Fruit fly (Drosophila melanogaster) whole organism, embryonic: ENCODE results near the gene CG9737.

ENCODE experiments used
- Abd-B ChIP-seq: fragments of 200-800 bp; sonication (Bioruptor generic); optimal IDR thresholded peaks from 2 replicates; lab custom pipeline; 2018; ENCODE audit warnings: missing biosample characterization, mild to moderate bottlenecking, missing genetic modification characterization, moderate library complexity
- Blimp-1 ChIP-seq: fragments of 200-800 bp; sonication (Bioruptor generic); optimal IDR thresholded peaks from 3 replicates; lab custom pipeline; 2018; ENCODE audit warnings: missing biosample characterization, missing genetic modification characterization, mild to moderate bottlenecking, moderate library complexity, missing genetic modification reagents
- C15 ChIP-seq: fragments of 200-800 bp; sonication (Bioruptor generic); IDR thresholded peaks from 3 replicates; pipeline ENCODE4 v1.3.6; 2022; ENCODE audit warnings: missing biosample characterization, missing genetic modification characterization
- CG10267 ChIP-seq: fragments of 200-800 bp; sonication (Bioruptor generic); optimal IDR thresholded peaks from 2 replicates; lab custom pipeline; 2018; ENCODE audit warnings: missing biosample characterization, mild to moderate bottlenecking, missing genetic modification characterization, moderate library complexity
- CG11247 ChIP-seq: fragments of 200-800 bp; sonication (Bioruptor generic); IDR thresholded peaks from 2 replicates; pipeline ENCODE4 v1.3.6; 2022; ENCODE audit warnings: missing biosample characterization, missing genetic modification characterization
- CG11695 ChIP-seq: fragments of 200-800 bp; sonication (Bioruptor generic); IDR thresholded peaks from 3 replicates; pipeline ENCODE4 v1.3.6; 2022; ENCODE audit warnings: missing biosample characterization, missing genetic modification characterization
- CG1233 ChIP-seq: fragments of 200-800 bp; sonication (Bioruptor generic); optimal IDR thresholded peaks from 4 replicates; lab custom pipeline; 2018; ENCODE audit warnings: missing biosample characterization, mild to moderate bottlenecking, missing genetic modification characterization
- CG13123 ChIP-seq: fragments of 200-800 bp; sonication (Bioruptor generic); optimal IDR thresholded peaks from 2 replicates; lab custom pipeline; 2016; ENCODE audit warnings: missing biosample characterization, missing genetic modification characterization
- CG13424 ChIP-seq: fragments of 200-800 bp; sonication (Bioruptor generic); optimal IDR thresholded peaks from 2 replicates; lab custom pipeline; 2019; ENCODE audit warnings: missing biosample characterization, mild to moderate bottlenecking, missing genetic modification characterization, moderate library complexity
- CG14710 ChIP-seq: fragments of 200-800 bp; sonication (Bioruptor generic); optimal IDR thresholded peaks from 3 replicates; lab custom pipeline; 2019; ENCODE audit warnings: missing biosample characterization, mild to moderate bottlenecking, missing genetic modification characterization, moderate library complexity
- CG17328 ChIP-seq: fragments of 200-800 bp; sonication (Bioruptor generic); IDR thresholded peaks from 2 replicates; pipeline ENCODE4 v1.3.6; 2022; ENCODE audit warnings: missing biosample characterization, missing genetic modification characterization
- CG17568 ChIP-seq: fragments of 200-800 bp; sonication (Bioruptor generic); optimal IDR thresholded peaks from 2 replicates; lab custom pipeline; 2018; ENCODE audit warnings: missing biosample characterization, mild to moderate bottlenecking, missing genetic modification characterization, moderate library complexity
- CG17829 ChIP-seq: fragments of 200-800 bp; optimal IDR thresholded peaks from 2 replicates; lab custom pipeline; 2019; ENCODE audit warnings: missing biosample characterization, mild to moderate bottlenecking, missing genetic modification characterization, moderate library complexity
- CG2202 ChIP-seq: fragments of 200-800 bp; sonication (Bioruptor generic); optimal IDR thresholded peaks from 2 replicates; lab custom pipeline; 2018; ENCODE audit warnings: missing biosample characterization, mild to moderate bottlenecking, missing genetic modification characterization
- CG2712 ChIP-seq: fragments of 200-800 bp; optimal IDR thresholded peaks from 3 replicates; lab custom pipeline; 2019; ENCODE audit warnings: missing biosample characterization, mild to moderate bottlenecking, missing genetic modification characterization, moderate library complexity
- CG31441 ChIP-seq: fragments of 200-800 bp; sonication (Bioruptor generic); IDR thresholded peaks from 2 replicates; pipeline ENCODE4 v1.3.6; 2022; ENCODE audit warnings: missing biosample characterization, missing genetic modification characterization
- CG3281 ChIP-seq: fragments of 200-800 bp; sonication (Bioruptor generic); optimal IDR thresholded peaks from 3 replicates; lab custom pipeline; 2017; ENCODE audit warnings: missing biosample characterization, mild to moderate bottlenecking, missing genetic modification characterization
- CG34376 ChIP-seq: fragments of 200-800 bp; sonication (Bioruptor generic); optimal IDR thresholded peaks from 2 replicates; lab custom pipeline; 2018; ENCODE audit warnings: missing biosample characterization, mild to moderate bottlenecking, missing genetic modification characterization
- CG4730 ChIP-seq: fragments of 200-800 bp; sonication (Bioruptor generic); IDR thresholded peaks from 2 replicates; pipeline ENCODE4 v1.3.6; 2022; ENCODE audit warnings: missing biosample characterization, missing genetic modification characterization
- CG7357 ChIP-seq: fragments of 200-800 bp; sonication (Bioruptor generic); IDR thresholded peaks from 3 replicates; pipeline ENCODE4 v1.3.6; 2022; ENCODE audit warnings: missing biosample characterization, missing genetic modification characterization
- CG8924 ChIP-seq: fragments of 200-800 bp; optimal IDR thresholded peaks from 3 replicates; lab custom pipeline; 2019; ENCODE audit warnings: missing biosample characterization, mild to moderate bottlenecking, missing genetic modification characterization, moderate library complexity
- CG9817 ChIP-seq: fragments of 200-800 bp; sonication (Bioruptor generic); optimal IDR thresholded peaks from 2 replicates; lab custom pipeline; 2018; ENCODE audit warnings: missing biosample characterization, mild to moderate bottlenecking, missing genetic modification characterization, moderate library complexity
- CrebB ChIP-seq: fragments of 200-800 bp; sonication (Bioruptor generic); optimal IDR thresholded peaks from 3 replicates; lab custom pipeline; 2018; ENCODE audit warnings: missing biosample characterization, mild to moderate bottlenecking, missing genetic modification characterization
- H15 ChIP-seq: fragments of 200-800 bp; sonication (Bioruptor generic); IDR thresholded peaks from 3 replicates; pipeline ENCODE4 v1.3.6; 2022; ENCODE audit warnings: missing biosample characterization, missing genetic modification characterization
- Lhr ChIP-seq: fragments of 200-800 bp; sonication (Bioruptor generic); optimal IDR thresholded peaks from 3 replicates; lab custom pipeline; 2017; ENCODE audit warnings: mild to moderate bottlenecking, missing biosample characterization, missing genetic modification reagents, missing genetic modification characterization
- Meics ChIP-seq: fragments of 200-800 bp; sonication (Bioruptor generic); optimal IDR thresholded peaks from 2 replicates; lab custom pipeline; 2017; ENCODE audit warnings: missing biosample characterization, mild to moderate bottlenecking, missing genetic modification characterization
- Mes4 ChIP-seq: fragments of 200-800 bp; sonication (Bioruptor generic); optimal IDR thresholded peaks from 2 replicates; lab custom pipeline; 2016; ENCODE audit warnings: missing biosample characterization, missing genetic modification characterization
- Neu2 ChIP-seq: fragments of 200-800 bp; sonication (Bioruptor generic); optimal IDR thresholded peaks from 3 replicates; lab custom pipeline; 2016; ENCODE audit warnings: missing biosample characterization, missing genetic modification characterization, borderline replicate concordance
- Sry-β ChIP-seq: fragments of 200-800 bp; sonication (Bioruptor generic); optimal IDR thresholded peaks from 2 replicates; lab custom pipeline; 2018; ENCODE audit warnings: missing biosample characterization, mild to moderate bottlenecking, missing genetic modification characterization, moderate library complexity
- Ssrp ChIP-seq: fragments of 200-800 bp; sonication (Bioruptor generic); optimal IDR thresholded peaks from 2 replicates; lab custom pipeline; 2018; ENCODE audit warnings: missing biosample characterization, mild to moderate bottlenecking, missing genetic modification characterization, moderate library complexity
- cad ChIP-seq: fragments of >200 bp; optimal IDR thresholded peaks from 2 replicates; lab custom pipeline; 2017; ENCODE audit warnings: missing biosample characterization, missing genetic modification characterization
- caup ChIP-seq: fragments of 200-800 bp; sonication (Bioruptor generic); optimal IDR thresholded peaks from 3 replicates; lab custom pipeline; 2017; ENCODE audit warnings: missing biosample characterization, mild to moderate bottlenecking, missing genetic modification characterization, moderate library complexity; ENCODE audit not compliant: severe bottlenecking
- ci ChIP-seq: fragments of 200-800 bp; sonication (Bioruptor generic); IDR thresholded peaks from 3 replicates; pipeline ENCODE4 v1.3.6; 2022; ENCODE audit warnings: missing biosample characterization, missing genetic modification characterization
- danr ChIP-seq: fragments of 200-800 bp; sonication (Bioruptor generic); IDR thresholded peaks from 2 replicates; pipeline ENCODE4 v1.3.6; 2022; ENCODE audit warnings: missing biosample characterization, missing genetic modification characterization
- dmrt99B ChIP-seq: fragments of 200-800 bp; sonication (Bioruptor generic); optimal IDR thresholded peaks from 2 replicates; lab custom pipeline; 2018; ENCODE audit warnings: missing biosample characterization, mild to moderate bottlenecking, missing genetic modification characterization, moderate library complexity
- esg ChIP-seq: fragments of 200-800 bp; sonication (Bioruptor generic); conservative IDR thresholded peaks from 2 replicates; pipeline ENCODE4 v1.3.6; 2022; ENCODE audit warnings: missing biosample characterization, missing genetic modification characterization
- eve ChIP-seq, 2 experiments: fragments of >200 bp; optimal IDR thresholded peaks; 2 replicates each; lab custom pipeline; 2017; ENCODE audit warnings: missing biosample characterization in 2 of 2, missing genetic modification characterization in 2 of 2
- ftz-f1 ChIP-seq: fragments of 200-800 bp; sonication (Bioruptor generic); optimal IDR thresholded peaks from 2 replicates; lab custom pipeline; 2016; ENCODE audit warnings: missing biosample characterization, missing genetic modification characterization
- ham ChIP-seq: fragments of 200-800 bp; sonication (Bioruptor generic); IDR thresholded peaks from 2 replicates; pipeline ENCODE4 v1.3.6; 2022; ENCODE audit warnings: missing biosample characterization, missing genetic modification characterization
- inv ChIP-seq: fragments of 200-800 bp; sonication (Bioruptor generic); IDR thresholded peaks from 2 replicates; pipeline ENCODE4 v1.3.6; 2022; ENCODE audit warnings: missing biosample characterization, missing genetic modification characterization; ENCODE audit not compliant: partially characterized antibody
- knrl ChIP-seq: fragments of 200-800 bp; sonication (Bioruptor generic); IDR thresholded peaks from 3 replicates; pipeline ENCODE4 v1.3.6; 2022; ENCODE audit warnings: missing biosample characterization, missing genetic modification characterization; ENCODE audit not compliant: partially characterized antibody
- nerfin-2 ChIP-seq: fragments of 200-800 bp; sonication (Bioruptor generic); IDR thresholded peaks from 2 replicates; pipeline ENCODE4 v1.3.6; 2022; ENCODE audit warnings: missing biosample characterization, missing genetic modification characterization; ENCODE audit not compliant: partially characterized antibody
- otp ChIP-seq: fragments of 200-800 bp; sonication (Bioruptor generic); IDR thresholded peaks from 3 replicates; pipeline ENCODE4, ENCODE4 v1.3.6; 2022; ENCODE audit warnings: missing biosample characterization, missing genetic modification characterization
- pan ChIP-seq, 4 experiments: fragments of >200 bp in 3 of 4; fragments of 200-800 bp in 1 of 4; sonication (Bioruptor generic) in 1 of 4; optimal IDR thresholded peaks in 3 of 4; IDR thresholded peaks in 1 of 4; 2 replicates each; pipeline versions ENCODE4 v1.3.6 to Lab custom; 2017 to 2022; ENCODE audit warnings: missing biosample characterization in 2 of 4, missing genetic modification characterization in 2 of 4, mixed read lengths in 1 of 4
- pnt ChIP-seq: fragments of 200-800 bp; sonication (Bioruptor generic); optimal IDR thresholded peaks from 3 replicates; lab custom pipeline; 2016; ENCODE audit warnings: missing biosample characterization, missing genetic modification characterization
- stc ChIP-seq: fragments of 200-800 bp; sonication (Bioruptor generic); IDR thresholded peaks from 2 replicates; pipeline ENCODE4 v1.3.6; 2022; ENCODE audit warnings: missing biosample characterization, missing genetic modification characterization
- ttk ChIP-seq: fragments of 200-800 bp; sonication (Bioruptor generic); IDR thresholded peaks from 2 replicates; pipeline ENCODE4 v2.1.2; 2022; ENCODE audit warnings: missing biosample characterization, missing genetic modification characterization
- vvl ChIP-seq: fragments of 200-800 bp; sonication (Bioruptor generic); IDR thresholded peaks from 2 replicates; pipeline ENCODE4 v1.3.6; 2022; ENCODE audit warnings: missing biosample characterization, missing genetic modification characterization

The CG9737 gene

DNA sequence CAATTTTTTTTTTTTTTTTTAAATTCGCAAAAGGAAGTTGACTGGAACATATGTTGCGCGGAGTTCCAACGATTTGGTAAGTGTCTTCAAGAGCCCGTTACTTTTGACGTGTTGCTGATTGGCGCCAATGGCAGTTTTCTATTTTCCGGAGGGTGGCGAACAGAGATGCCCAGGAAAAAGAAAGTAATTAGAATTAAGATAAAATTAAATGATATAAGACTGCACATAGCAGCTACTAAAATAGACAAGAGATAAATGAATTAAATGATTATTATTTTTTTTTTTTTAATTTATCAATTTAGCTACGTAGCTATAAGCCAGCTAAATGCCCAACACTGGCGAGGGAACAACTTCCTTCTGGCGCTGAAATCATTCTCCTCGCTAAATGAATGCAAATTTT lies 20.9 kb downstream of the CG9737 start (continued):
- TF ChIP-seq otp (GFP tag; lab: Robert Waterston, UW), result 0 out of 3 replicates have a peak, but pooled peaks have one; percentile 12
- TF ChIP-seq nerfin-2 (GFP tag; lab: Robert Waterston, UW), result no peak
- TF ChIP-seq CG3281 (GFP tag; lab: Kevin White, UChicago), result no peak
- TF ChIP-seq stc (GFP tag; lab: Robert Waterston, UW), result peak; percentile 43; the same call in 1 of the 2 replicates
- TF ChIP-seq Ssrp, result peak; percentile 18
- no peak for TF ChIP-seq CG1233 (GFP tag; lab: Kevin White, UChicago)
- 0 out of 2 replicates have a peak, but pooled peaks have one; percentile 18 for TF ChIP-seq esg
- 0 out of 3 replicates have a peak, but pooled peaks have one; percentile 14 for TF ChIP-seq H15 (GFP tag; lab: Robert Waterston, UW)
- TF ChIP-seq CG31441 (GFP tag; lab: Robert Waterston, UW), result peak; percentile 44
- no peak for TF ChIP-seq pan (optimal IDR thresholded peaks at IDR 0.05; lab: Kevin White, UChicago)
- peak in 1 of 2 experiments; percentile 50 for TF ChIP-seq pan (GFP tag; optimal IDR thresholded peaks at IDR 0.05 in 1 of 2, IDR thresholded peaks at IDR 0.05 in 1 of 2)
- peak; percentile 55 for TF ChIP-seq CG2712
- peak; percentile 60; the same call in 1 of the 3 replicates for TF ChIP-seq ci
- peak in 1 of 2 experiments; percentile 6 for TF ChIP-seq eve (GFP tag; optimal IDR thresholded peaks at IDR 0.05; lab: Kevin White, UChicago)
- peak; percentile 9 for TF ChIP-seq CG10267
- TF ChIP-seq CG13424 (tag; lab: Kevin White, UChicago), result peak; percentile 6
- no peak for TF ChIP-seq Mes4 (GFP tag; lab: Kevin White, UChicago)
- TF ChIP-seq dmrt99B (tag; lab: Kevin White, UChicago), result peak; percentile 13
- TF ChIP-seq inv (GFP tag; lab: Robert Waterston, UW), result no peak
- no peak for TF ChIP-seq ttk (GFP tag; lab: Robert Waterston, UW)
- no peak for TF ChIP-seq CG34376 (GFP tag; lab: Kevin White, UChicago)
- 0 out of 3 replicates have a peak, but pooled peaks have one; percentile 42 for TF ChIP-seq CG11695 (GFP tag; lab: Robert Waterston, UW)
- TF ChIP-seq vvl (GFP tag; lab: Robert Waterston, UW), result peak; percentile 46; the same call in 1 of the 2 replicates
- peak; percentile 52; the same call in 1 of the 2 replicates for TF ChIP-seq CG17328 (GFP tag; lab: Robert Waterston, UW)
- no peak for TF ChIP-seq CG17568 (GFP tag; lab: Kevin White, UChicago)
- no peak for TF ChIP-seq Neu2 (GFP tag; lab: Kevin White, UChicago)
- TF ChIP-seq danr (GFP tag; lab: Robert Waterston, UW), result no peak
- TF ChIP-seq cad (GFP tag; lab: Kevin White, UChicago), result no peak
- TF ChIP-seq caup (GFP tag; lab: Kevin White, UChicago), result no peak
- peak; percentile 18 for TF ChIP-seq Blimp-1 (GFP tag; lab: Kevin White, UChicago)
- no peak for TF ChIP-seq CG4730 (GFP tag; lab: Robert Waterston, UW)

DNA sequence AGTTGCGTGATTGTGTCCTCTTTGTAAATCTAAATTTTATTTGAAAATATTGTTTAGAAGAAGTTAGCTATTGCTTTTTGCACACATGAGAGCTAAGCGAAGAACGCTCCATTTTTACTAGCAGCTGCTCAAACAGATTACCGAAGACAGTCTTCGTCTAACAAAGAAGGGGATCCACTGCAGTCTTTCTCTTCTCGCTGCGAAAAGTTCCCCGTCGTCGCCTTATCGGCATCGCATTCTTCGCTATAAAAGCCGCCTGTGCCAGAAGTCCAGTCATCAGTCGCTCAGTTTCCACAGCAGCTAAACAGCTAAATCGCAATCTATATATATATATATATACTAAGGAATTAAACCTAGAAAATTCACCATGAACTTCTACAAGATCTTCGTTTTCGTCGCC lies 26.9 kb downstream of the CG9737 start, which contains the start of gene CecC:
TSS of gene CecC (plus strand) at position 275 of the 400 bp plus-strand sequence.
- TF ChIP-seq C15 (GFP tag; lab: Robert Waterston, UW), result no peak
- TF ChIP-seq CG17829 (tag; lab: Kevin White, UChicago), result no peak
- TF ChIP-seq CG9817 (tag; lab: Kevin White, UChicago), result no peak
- no peak for TF ChIP-seq pnt (GFP tag; lab: Kevin White, UChicago)
- no peak for TF ChIP-seq Abd-B (GFP tag; lab: Kevin White, UChicago)
- TF ChIP-seq CG2202 (tag; lab: Kevin White, UChicago), result no peak
- no peak for TF ChIP-seq CG7357
- TF ChIP-seq CG13123, result no peak
- TF ChIP-seq ham, result no peak
- no peak for TF ChIP-seq Meics (GFP tag; lab: Kevin White, UChicago)
- TF ChIP-seq CrebB (tag; lab: Kevin White, UChicago), result no peak
- TF ChIP-seq knrl, result no peak
- no peak for TF ChIP-seq Lhr (GFP tag; lab: Kevin White, UChicago)
- TF ChIP-seq ftz-f1, result no peak
- no peak for TF ChIP-seq CG11247 (GFP tag; lab: Robert Waterston, UW)
- TF ChIP-seq CG14710 (tag; lab: Kevin White, UChicago), result no peak
- TF ChIP-seq CG8924 (tag; lab: Kevin White, UChicago), result no peak
- no peak for TF ChIP-seq Sry-β
